Fruit fly (Drosophila melanogaster) whole organism, embryonic: Measurements from ENCODE around the gene Actn3.
A peak's percentile ranks its signal among the peaks of the same experiment; 100 is the strongest.

Source experiments
- Adf1 ChIP-seq: fragments of 200-800 bp; sonication (Bioruptor generic); IDR thresholded peaks from 2 replicates; pipeline ENCODE4 v1.3.6; 2022; ENCODE audit warnings: missing biosample characterization, missing genetic modification characterization
- Bteb2 ChIP-seq: fragments of 200-800 bp; sonication (Bioruptor generic); optimal IDR thresholded peaks from 2 replicates; lab custom pipeline; 2016; ENCODE audit warnings: missing biosample characterization, missing genetic modification characterization
- CG10267 ChIP-seq: fragments of 200-800 bp; sonication (Bioruptor generic); optimal IDR thresholded peaks from 2 replicates; lab custom pipeline; 2018; ENCODE audit warnings: missing biosample characterization, mild to moderate bottlenecking, missing genetic modification characterization, moderate library complexity
- CG10979 ChIP-seq: fragments of 200-800 bp; sonication (Bioruptor generic); optimal IDR thresholded peaks from 2 replicates; lab custom pipeline; 2018; ENCODE audit warnings: missing biosample characterization, mild to moderate bottlenecking, missing genetic modification characterization, moderate library complexity
- CG11695 ChIP-seq: fragments of 200-800 bp; sonication (Bioruptor generic); IDR thresholded peaks from 3 replicates; pipeline ENCODE4 v1.3.6; 2022; ENCODE audit warnings: missing biosample characterization, missing genetic modification characterization
- CG12299 ChIP-seq: fragments of 200-800 bp; sonication (Bioruptor generic); optimal IDR thresholded peaks from 2 replicates; lab custom pipeline; 2018; ENCODE audit warnings: missing biosample characterization, mild to moderate bottlenecking, missing genetic modification characterization
- CG13775 ChIP-seq: fragments of 200-800 bp; sonication (Bioruptor generic); optimal IDR thresholded peaks from 3 replicates; lab custom pipeline; 2017; ENCODE audit warnings: missing biosample characterization, mild to moderate bottlenecking, missing genetic modification characterization
- CG1603 ChIP-seq: fragments of 200-800 bp; sonication (Bioruptor generic); optimal IDR thresholded peaks from 2 replicates; lab custom pipeline; 2019; ENCODE audit warnings: missing biosample characterization, mild to moderate bottlenecking, missing genetic modification characterization, moderate library complexity
- CG17385 ChIP-seq: fragments of 200-800 bp; sonication (Bioruptor generic); optimal IDR thresholded peaks from 3 replicates; lab custom pipeline; 2018; ENCODE audit warnings: missing biosample characterization, mild to moderate bottlenecking, missing genetic modification characterization
- CG18011 ChIP-seq: fragments of 200-800 bp; sonication (Bioruptor generic); optimal IDR thresholded peaks from 2 replicates; lab custom pipeline; 2017; ENCODE audit warnings: missing biosample characterization, missing genetic modification characterization, mild to moderate bottlenecking, moderate library complexity, missing genotype
- CG3163 ChIP-seq: fragments of 200-800 bp; sonication (Bioruptor generic); optimal IDR thresholded peaks from 3 replicates; lab custom pipeline; 2016; ENCODE audit warnings: missing biosample characterization, missing genetic modification characterization
- CG32772 ChIP-seq: fragments of 200-800 bp; sonication (Bioruptor generic); IDR thresholded peaks from 2 replicates; pipeline ENCODE4 v1.3.6; 2022; ENCODE audit warnings: missing biosample characterization, missing genetic modification characterization
- CG34422 ChIP-seq: fragments of 200-800 bp; sonication (Bioruptor generic); IDR thresholded peaks from 3 replicates; pipeline ENCODE4 v1.3.6; 2022; ENCODE audit warnings: missing biosample characterization, missing genetic modification characterization
- CG6254 ChIP-seq: fragments of 200-800 bp; sonication (Bioruptor generic); optimal IDR thresholded peaks from 3 replicates; lab custom pipeline; 2017; ENCODE audit warnings: mild to moderate bottlenecking, missing biosample characterization, missing genetic modification reagents, missing genetic modification characterization
- CG6654 ChIP-seq: fragments of 200-800 bp; sonication (Bioruptor generic); optimal IDR thresholded peaks from 2 replicates; lab custom pipeline; 2017; ENCODE audit warnings: missing biosample characterization, mild to moderate bottlenecking, missing genetic modification characterization
- CG6791 ChIP-seq: fragments of 200-800 bp; sonication (Bioruptor generic); IDR thresholded peaks from 3 replicates; pipeline ENCODE4 v1.3.6; 2022; ENCODE audit warnings: missing biosample characterization, missing genetic modification characterization; ENCODE audit not compliant: partially characterized antibody
- CG7556 ChIP-seq: fragments of 200-800 bp; sonication (Bioruptor generic); optimal IDR thresholded peaks from 2 replicates; lab custom pipeline; 2017; ENCODE audit warnings: missing biosample characterization, mild to moderate bottlenecking, missing genetic modification characterization
- CG8359 ChIP-seq: fragments of 200-800 bp; sonication (Bioruptor generic); optimal IDR thresholded peaks from 2 replicates; lab custom pipeline; 2017; ENCODE audit warnings: missing biosample characterization, mild to moderate bottlenecking, missing genetic modification characterization, borderline replicate concordance
- CG8765 ChIP-seq: fragments of 200-800 bp; sonication (Bioruptor generic); IDR thresholded peaks from 2 replicates; pipeline ENCODE4 v1.3.6; 2022; ENCODE audit warnings: missing biosample characterization, missing genetic modification characterization
- Dbx ChIP-seq: fragments of 200-800 bp; sonication (Bioruptor generic); IDR thresholded peaks from 3 replicates; pipeline ENCODE4 v1.3.6; 2022; ENCODE audit warnings: missing biosample characterization, missing genetic modification characterization
- Elba2 ChIP-seq: fragments of 200-800 bp; sonication (Bioruptor generic); optimal IDR thresholded peaks from 3 replicates; lab custom pipeline; 2016; ENCODE audit warnings: missing biosample characterization, missing genetic modification characterization
- HLH54F ChIP-seq: fragments of 200-800 bp; sonication (Bioruptor generic); optimal IDR thresholded peaks from 3 replicates; lab custom pipeline; 2016; ENCODE audit warnings: missing biosample characterization, missing genetic modification characterization
- HmgZ ChIP-seq: fragments of 200-800 bp; sonication (Bioruptor generic); optimal IDR thresholded peaks from 2 replicates; lab custom pipeline; 2018; ENCODE audit warnings: missing biosample characterization, mild to moderate bottlenecking, missing genetic modification characterization
- Hmx ChIP-seq: fragments of 200-800 bp; sonication (Bioruptor generic); optimal IDR thresholded peaks from 2 replicates; lab custom pipeline; 2016; ENCODE audit warnings: missing biosample characterization, missing genetic modification characterization
- Hr51 ChIP-seq, 2 experiments: fragments of 200-800 bp; sonication (Bioruptor generic); optimal IDR thresholded peaks; 2 replicates in 1 of 2; 3 replicates in 1 of 2; lab custom pipeline; 2016 to 2018; ENCODE audit warnings: missing biosample characterization in 2 of 2, missing genetic modification characterization in 2 of 2, mild to moderate bottlenecking in 1 of 2, moderate library complexity in 1 of 2
- Jarid2 ChIP-seq: fragments of 200-800 bp; sonication (Bioruptor generic); optimal IDR thresholded peaks from 3 replicates; lab custom pipeline; 2017; ENCODE audit warnings: mild to moderate bottlenecking, missing biosample characterization, missing genetic modification reagents, missing genetic modification characterization
- NFAT ChIP-seq: fragments of 200-800 bp; sonication (Bioruptor generic); IDR thresholded peaks from 2 replicates; pipeline ENCODE4 v1.3.6; 2022; ENCODE audit warnings: missing biosample characterization, missing genetic modification characterization
- Nf-YB ChIP-seq: fragments of 200-800 bp; sonication (Bioruptor generic); optimal IDR thresholded peaks from 3 replicates; lab custom pipeline; 2019; ENCODE audit warnings: missing biosample characterization, mild to moderate bottlenecking, missing genetic modification characterization, moderate library complexity
- Sox102F ChIP-seq: fragments of 200-800 bp; sonication (Bioruptor generic); optimal IDR thresholded peaks from 2 replicates; lab custom pipeline; 2018; ENCODE audit warnings: missing biosample characterization, mild to moderate bottlenecking, missing genetic modification characterization, moderate library complexity
- Trl ChIP-seq, 3 experiments: fragments of >200 bp in 2 of 3; fragments of 200-800 bp in 1 of 3; sonication (Bioruptor generic) in 1 of 3; optimal IDR thresholded peaks; 2 replicates in 1 of 3; 3 replicates in 2 of 3; lab custom pipeline; 2016 to 2017; ENCODE audit warnings: missing biosample characterization in 1 of 3, missing genetic modification characterization in 1 of 3
- abd-A ChIP-seq: fragments of 200-800 bp; sonication (Bioruptor generic); optimal IDR thresholded peaks from 3 replicates; lab custom pipeline; 2019; ENCODE audit warnings: missing biosample characterization, mild to moderate bottlenecking, missing genetic modification characterization, moderate library complexity
- crc ChIP-seq: fragments of 200-800 bp; sonication (Bioruptor generic); optimal IDR thresholded peaks from 2 replicates; lab custom pipeline; 2016; ENCODE audit warnings: missing biosample characterization, missing genetic modification characterization
- crp ChIP-seq, 2 experiments: fragments of 200-800 bp; sonication (Bioruptor generic); optimal IDR thresholded peaks; 2 replicates in 1 of 2; 3 replicates in 1 of 2; lab custom pipeline; 2017; ENCODE audit warnings: missing biosample characterization in 2 of 2, missing genetic modification characterization in 2 of 2, mild to moderate bottlenecking in 1 of 2, moderate library complexity in 1 of 2
- dysf ChIP-seq: fragments of 200-800 bp; sonication (Bioruptor generic); IDR thresholded peaks from 3 replicates; pipeline ENCODE4 v1.3.6; 2022; ENCODE audit warnings: missing biosample characterization, missing genetic modification characterization
- eve ChIP-seq, 2 experiments: fragments of >200 bp; optimal IDR thresholded peaks; 2 replicates each; lab custom pipeline; 2017; ENCODE audit warnings: missing biosample characterization in 2 of 2, missing genetic modification characterization in 2 of 2
- fd3F ChIP-seq: fragments of 200-800 bp; sonication (Bioruptor generic); optimal IDR thresholded peaks from 2 replicates; lab custom pipeline; 2018; ENCODE audit warnings: missing biosample characterization, mild to moderate bottlenecking, missing genetic modification characterization, moderate library complexity
- ftz-f1 ChIP-seq: fragments of 200-800 bp; sonication (Bioruptor generic); optimal IDR thresholded peaks from 2 replicates; lab custom pipeline; 2016; ENCODE audit warnings: missing biosample characterization, missing genetic modification characterization
- gem ChIP-seq: fragments of 200-800 bp; sonication (Bioruptor generic); optimal IDR thresholded peaks from 2 replicates; lab custom pipeline; 2019; ENCODE audit warnings: missing biosample characterization, mild to moderate bottlenecking, missing genetic modification characterization, moderate library complexity
- lab ChIP-seq: fragments of 200-800 bp; sonication (Bioruptor generic); optimal IDR thresholded peaks from 3 replicates; lab custom pipeline; 2017; ENCODE audit warnings: missing biosample characterization, missing genetic modification characterization, mild to moderate bottlenecking, moderate library complexity, missing genetic modification reagents
- luna ChIP-seq: fragments of 200-800 bp; sonication (Bioruptor generic); optimal IDR thresholded peaks from 2 replicates; lab custom pipeline; 2016; ENCODE audit warnings: missing biosample characterization, missing genetic modification characterization
- maf-S ChIP-seq: fragments of 200-800 bp; sonication (Bioruptor generic); optimal IDR thresholded peaks from 2 replicates; lab custom pipeline; 2016; ENCODE audit warnings: missing biosample characterization, missing genetic modification characterization
- onecut ChIP-seq: fragments of 200-800 bp; sonication (Bioruptor generic); IDR thresholded peaks from 2 replicates; pipeline ENCODE4 v1.3.6; 2022; ENCODE audit warnings: missing biosample characterization, missing genetic modification characterization
- scrt ChIP-seq: fragments of 200-800 bp; sonication (Bioruptor generic); optimal IDR thresholded peaks from 2 replicates; lab custom pipeline; 2018; ENCODE audit warnings: missing biosample characterization, mild to moderate bottlenecking, missing genetic modification characterization, moderate library complexity
- seq ChIP-seq: fragments of 200-800 bp; sonication (Bioruptor generic); IDR thresholded peaks from 2 replicates; pipeline ENCODE4 v1.3.6; 2022; ENCODE audit warnings: missing biosample characterization, missing genetic modification characterization
- shn ChIP-seq: fragments of 200-800 bp; sonication (Bioruptor generic); optimal IDR thresholded peaks from 3 replicates; lab custom pipeline; 2016; ENCODE audit warnings: missing biosample characterization, missing genetic modification characterization
- slbo ChIP-seq: fragments of 200-800 bp; sonication (Bioruptor generic); IDR thresholded peaks from 2 replicates; pipeline ENCODE4 v1.3.6; 2022; ENCODE audit warnings: missing biosample characterization, missing genetic modification characterization
- vnd ChIP-seq: fragments of 200-800 bp; sonication (Bioruptor generic); IDR thresholded peaks from 3 replicates; pipeline ENCODE4 v1.3.6; 2022; ENCODE audit warnings: missing biosample characterization, missing genetic modification characterization; ENCODE audit not compliant: partially characterized antibody
- z ChIP-seq: fragments of 200-800 bp; sonication (Bioruptor generic); IDR thresholded peaks from 3 replicates; pipeline ENCODE4 v1.3.6; 2022; ENCODE audit warnings: missing biosample characterization, missing genetic modification characterization

The Actn3 gene

dm6 chr3R:16987220-16987923, 9.8 kb upstream of the Actn3 start, which contains the start of gene CG18622 (continued):
- no peak for TF ChIP-seq Elba2 (GFP tag; lab: Kevin White, UChicago)
- TF ChIP-seq CG7556: no peak
- TF ChIP-seq CG13775: no peak
- no peak for TF ChIP-seq maf-S (GFP tag; lab: Kevin White, UChicago)
- no peak for TF ChIP-seq dysf
- peak in 1 of 2 experiments; percentile 10 for TF ChIP-seq crp (GFP tag; optimal IDR thresholded peaks at IDR 0.05; lab: Kevin White, UChicago)
- TF ChIP-seq Bteb2 (GFP tag; lab: Kevin White, UChicago): no peak
- no peak for TF ChIP-seq CG17385 (GFP tag; lab: Kevin White, UChicago)
- TF ChIP-seq CG8359: no peak
- no peak; the same call in 2 of the 3 replicates for TF ChIP-seq z (GFP tag; lab: Robert Waterston, UW)
- peak; percentile 28 for TF ChIP-seq Sox102F (GFP tag; lab: Kevin White, UChicago)
- peak; percentile 48 for TF ChIP-seq CG3163 (GFP tag; lab: Kevin White, UChicago)
- peak; percentile 56 to 74 for TF ChIP-seq Trl (optimal IDR thresholded peaks at IDR 0.05; lab: Kevin White, UChicago)
- TF ChIP-seq Trl (GFP tag; optimal IDR thresholded peaks at IDR 0.05; lab: Kevin White, UChicago): no peak
- 0 out of 2 replicates have a peak, but pooled peaks have one; percentile 2 for TF ChIP-seq slbo
- TF ChIP-seq Dbx (GFP tag; lab: Robert Waterston, UW): peak; percentile 74; the same call in 2 of the 3 replicates
- no peak for TF ChIP-seq scrt
- TF ChIP-seq lab: peak; percentile 26
- TF ChIP-seq CG10267 (tag; lab: Kevin White, UChicago): no peak
- peak in 1 of 2 experiments; percentile 24 for TF ChIP-seq Hr51 (GFP tag; optimal IDR thresholded peaks at IDR 0.05; lab: Kevin White, UChicago)
- no peak for TF ChIP-seq CG8765 (GFP tag; lab: Robert Waterston, UW)
- TF ChIP-seq abd-A (tag; lab: Kevin White, UChicago): peak; percentile 66
- TF ChIP-seq HLH54F (GFP tag; lab: Kevin White, UChicago): no peak
- 0 out of 2 replicates have a peak, but pooled peaks have one; percentile 8 for TF ChIP-seq seq (GFP tag; lab: Robert Waterston, UW)
- no peak for TF ChIP-seq luna (GFP tag; lab: Kevin White, UChicago)
- TF ChIP-seq Nf-YB (GFP tag; lab: Kevin White, UChicago): no peak
- no peak for TF ChIP-seq CG10979 (tag; lab: Kevin White, UChicago)
- no peak for TF ChIP-seq CG11695 (GFP tag; lab: Robert Waterston, UW)
- no peak for TF ChIP-seq NFAT (GFP tag; lab: Robert Waterston, UW)
- no peak for TF ChIP-seq shn (GFP tag; lab: Kevin White, UChicago)
- no peak for TF ChIP-seq CG6254 (GFP tag; lab: Kevin White, UChicago)
- no peak for TF ChIP-seq CG18011 (GFP tag; lab: Kevin White, UChicago)
- peak; percentile 30 for TF ChIP-seq HmgZ
- TF ChIP-seq CG6654 (GFP tag; lab: Kevin White, UChicago): no peak
- no peak for TF ChIP-seq fd3F (GFP tag; lab: Kevin White, UChicago)
- peak; percentile 44; the same call in 1 of the 3 replicates for TF ChIP-seq vnd (GFP tag; lab: Robert Waterston, UW)
- TF ChIP-seq ftz-f1 (GFP tag; lab: Kevin White, UChicago): peak; percentile 86
- no peak for TF ChIP-seq CG32772 (GFP tag; lab: Robert Waterston, UW)
- TF ChIP-seq gem (tag; lab: Kevin White, UChicago): peak; percentile 46
- TF ChIP-seq Hmx: no peak
- TF ChIP-seq eve (GFP tag; optimal IDR thresholded peaks at IDR 0.05; lab: Kevin White, UChicago): no peak
- TF ChIP-seq onecut (GFP tag; lab: Robert Waterston, UW): peak; percentile 41; the same call in 1 of the 2 replicates
- no peak for TF ChIP-seq Adf1
- peak; percentile 87 for TF ChIP-seq Jarid2 (GFP tag; lab: Kevin White, UChicago)
- TF ChIP-seq CG6791 (GFP tag; lab: Robert Waterston, UW): no peak
- TF ChIP-seq crc: no peak
- no peak for TF ChIP-seq CG1603
- TF ChIP-seq CG34422 (GFP tag; lab: Robert Waterston, UW): peak; percentile 34; the same call in 1 of the 3 replicates
- no peak for TF ChIP-seq CG12299 (tag; lab: Kevin White, UChicago)
